Fruit fly (Drosophila melanogaster) whole organism, embryonic: Measurements from ENCODE around the gene mRpL35.

Experiments used
- Asciz ChIP-seq: fragments of 200-800 bp; sonication (Bioruptor generic); optimal IDR thresholded peaks from 2 replicates; lab custom pipeline; 2017; ENCODE audit warnings: missing biosample characterization, mild to moderate bottlenecking, missing genetic modification characterization, missing genetic modification reagents
- Atf-2 ChIP-seq: fragments of 200-800 bp; sonication (Bioruptor generic); optimal IDR thresholded peaks from 2 replicates; lab custom pipeline; 2016; ENCODE audit warnings: missing biosample characterization, missing genetic modification characterization
- CG10209 ChIP-seq: fragments of 200-800 bp; sonication (Bioruptor generic); optimal IDR thresholded peaks from 3 replicates; lab custom pipeline; 2017; ENCODE audit warnings: missing biosample characterization, mild to moderate bottlenecking, missing genetic modification characterization, missing genetic modification reagents
- CG10979 ChIP-seq: fragments of 200-800 bp; sonication (Bioruptor generic); optimal IDR thresholded peaks from 2 replicates; lab custom pipeline; 2018; ENCODE audit warnings: missing biosample characterization, mild to moderate bottlenecking, missing genetic modification characterization, moderate library complexity
- CG11247 ChIP-seq: fragments of 200-800 bp; sonication (Bioruptor generic); IDR thresholded peaks from 2 replicates; pipeline ENCODE4 v1.3.6; 2022; ENCODE audit warnings: missing biosample characterization, missing genetic modification characterization
- CG12219 ChIP-seq: fragments of 200-800 bp; sonication (Bioruptor generic); optimal IDR thresholded peaks from 3 replicates; lab custom pipeline; 2018; ENCODE audit warnings: missing biosample characterization, mild to moderate bottlenecking, missing genetic modification characterization
- CG12391 ChIP-seq: fragments of 200-800 bp; sonication (Bioruptor generic); optimal IDR thresholded peaks from 3 replicates; lab custom pipeline; 2018; ENCODE audit warnings: missing biosample characterization, mild to moderate bottlenecking, missing genetic modification characterization, moderate library complexity
- CG17912 ChIP-seq: fragments of 200-800 bp; sonication (Bioruptor generic); optimal IDR thresholded peaks from 2 replicates; lab custom pipeline; 2018; ENCODE audit warnings: missing biosample characterization, mild to moderate bottlenecking, missing genetic modification characterization
- CG2678 ChIP-seq: fragments of 200-800 bp; sonication (Bioruptor generic); optimal IDR thresholded peaks from 3 replicates; lab custom pipeline; 2019; ENCODE audit warnings: missing biosample characterization, mild to moderate bottlenecking, missing genetic modification characterization, moderate library complexity
- CG30403 ChIP-seq: fragments of 200-800 bp; sonication (Bioruptor generic); optimal IDR thresholded peaks from 3 replicates; lab custom pipeline; 2016; ENCODE audit warnings: missing biosample characterization, missing genetic modification characterization
- CG3065 ChIP-seq: fragments of 200-800 bp; sonication (Bioruptor generic); optimal IDR thresholded peaks from 2 replicates; lab custom pipeline; 2016; ENCODE audit warnings: missing biosample characterization, missing genetic modification characterization
- CG4404 ChIP-seq: fragments of 200-800 bp; sonication (Bioruptor generic); IDR thresholded peaks from 2 replicates; pipeline ENCODE4 v1.3.6; 2022; ENCODE audit warnings: missing biosample characterization, missing genetic modification characterization
- CG6791 ChIP-seq: fragments of 200-800 bp; sonication (Bioruptor generic); IDR thresholded peaks from 3 replicates; pipeline ENCODE4 v1.3.6; 2022; ENCODE audit warnings: missing biosample characterization, missing genetic modification characterization; ENCODE audit not compliant: partially characterized antibody
- CG7745 ChIP-seq: fragments of 200-800 bp; sonication (Bioruptor generic); optimal IDR thresholded peaks from 2 replicates; lab custom pipeline; 2018; ENCODE audit warnings: missing biosample characterization, mild to moderate bottlenecking, missing genetic modification characterization, moderate library complexity
- CG8765 ChIP-seq: fragments of 200-800 bp; sonication (Bioruptor generic); IDR thresholded peaks from 2 replicates; pipeline ENCODE4 v1.3.6; 2022; ENCODE audit warnings: missing biosample characterization, missing genetic modification characterization
- CG9215 ChIP-seq: fragments of 200-800 bp; sonication (Bioruptor generic); IDR thresholded peaks from 2 replicates; pipeline ENCODE4 v1.3.6; 2022; ENCODE audit warnings: missing biosample characterization, missing genetic modification characterization
- CHES-1-like ChIP-seq: fragments of 200-800 bp; sonication (Bioruptor generic); optimal IDR thresholded peaks from 2 replicates; lab custom pipeline; 2016; ENCODE audit warnings: missing biosample characterization, missing genetic modification characterization
- CkIIα-i1 ChIP-seq: fragments of 200-800 bp; sonication (Bioruptor generic); IDR thresholded peaks from 2 replicates; pipeline ENCODE4 v1.3.6; 2022; ENCODE audit warnings: missing biosample characterization, missing genetic modification characterization
- Dip3 ChIP-seq: fragments of 200-800 bp; sonication (Bioruptor generic); optimal IDR thresholded peaks from 3 replicates; lab custom pipeline; 2016; ENCODE audit warnings: missing biosample characterization, missing genetic modification characterization
- Dp ChIP-seq: fragments of 200-800 bp; sonication (Bioruptor generic); optimal IDR thresholded peaks from 2 replicates; lab custom pipeline; 2018; ENCODE audit warnings: missing biosample characterization, mild to moderate bottlenecking, missing genetic modification characterization, moderate library complexity
- Dref ChIP-seq: fragments of 200-800 bp; sonication (Bioruptor generic); IDR thresholded peaks from 2 replicates; pipeline ENCODE4 v1.3.6; 2022; ENCODE audit warnings: missing biosample characterization, missing genetic modification characterization
- HLH4C ChIP-seq: fragments of 200-800 bp; sonication (Bioruptor generic); IDR thresholded peaks from 3 replicates; pipeline ENCODE4 v1.3.6; 2022; ENCODE audit warnings: missing biosample characterization, missing genetic modification characterization; ENCODE audit not compliant: partially characterized antibody
- Hmr ChIP-seq: fragments of 200-800 bp; sonication (Bioruptor generic); optimal IDR thresholded peaks from 3 replicates; lab custom pipeline; 2017; ENCODE audit warnings: mild to moderate bottlenecking, missing biosample characterization, missing genetic modification reagents, missing genetic modification characterization
- Meics ChIP-seq: fragments of 200-800 bp; sonication (Bioruptor generic); optimal IDR thresholded peaks from 2 replicates; lab custom pipeline; 2017; ENCODE audit warnings: missing biosample characterization, mild to moderate bottlenecking, missing genetic modification characterization
- NC2α ChIP-seq: fragments of 200-800 bp; sonication (Bioruptor generic); optimal IDR thresholded peaks from 2 replicates; lab custom pipeline; 2016; ENCODE audit warnings: missing biosample characterization, missing genetic modification characterization
- Xrp1 ChIP-seq: fragments of 200-800 bp; sonication (Bioruptor generic); IDR thresholded peaks from 2 replicates; pipeline ENCODE4 v1.3.6; 2022; ENCODE audit warnings: missing biosample characterization, missing genetic modification characterization
- YL-1 ChIP-seq: fragments of 200-800 bp; sonication (Bioruptor generic); optimal IDR thresholded peaks from 3 replicates; lab custom pipeline; 2017; ENCODE audit warnings: missing biosample characterization, mild to moderate bottlenecking, missing genetic modification characterization
- amos ChIP-seq: fragments of 200-800 bp; sonication (Bioruptor generic); IDR thresholded peaks from 2 replicates; pipeline ENCODE4 v1.3.6; 2022; ENCODE audit warnings: missing biosample characterization, missing genetic modification characterization; ENCODE audit not compliant: partially characterized antibody
- bowl ChIP-seq: fragments of 200-800 bp; sonication (Bioruptor generic); IDR thresholded peaks from 2 replicates; pipeline ENCODE4 v1.3.6; 2022; ENCODE audit warnings: missing biosample characterization, missing genetic modification characterization
- cad ChIP-seq: fragments of >200 bp; optimal IDR thresholded peaks from 2 replicates; lab custom pipeline; 2017; ENCODE audit warnings: missing biosample characterization, missing genetic modification characterization
- chm ChIP-seq: fragments of 200-800 bp; sonication (Bioruptor generic); IDR thresholded peaks from 2 replicates; pipeline ENCODE4 v1.3.6; 2022; ENCODE audit warnings: missing biosample characterization, missing genetic modification characterization
- croc ChIP-seq: fragments of 200-800 bp; sonication (Bioruptor generic); conservative IDR thresholded peaks from 3 replicates; pipeline ENCODE4 v1.3.6; 2022; ENCODE audit warnings: missing biosample characterization, missing genetic modification characterization
- dysf ChIP-seq: fragments of 200-800 bp; sonication (Bioruptor generic); IDR thresholded peaks from 3 replicates; pipeline ENCODE4 v1.3.6; 2022; ENCODE audit warnings: missing biosample characterization, missing genetic modification characterization
- esg ChIP-seq: fragments of 200-800 bp; sonication (Bioruptor generic); conservative IDR thresholded peaks from 2 replicates; pipeline ENCODE4 v1.3.6; 2022; ENCODE audit warnings: missing biosample characterization, missing genetic modification characterization
- eve ChIP-seq, 2 experiments: fragments of >200 bp; optimal IDR thresholded peaks; 2 replicates each; lab custom pipeline; 2017; ENCODE audit warnings: missing biosample characterization in 2 of 2, missing genetic modification characterization in 2 of 2
- fd64A ChIP-seq: fragments of 200-800 bp; sonication (Bioruptor generic); optimal IDR thresholded peaks from 3 replicates; lab custom pipeline; 2018; ENCODE audit warnings: missing biosample characterization, mild to moderate bottlenecking, missing genetic modification characterization
- ftz-f1 ChIP-seq: fragments of 200-800 bp; sonication (Bioruptor generic); optimal IDR thresholded peaks from 2 replicates; lab custom pipeline; 2016; ENCODE audit warnings: missing biosample characterization, missing genetic modification characterization
- gem ChIP-seq: fragments of 200-800 bp; sonication (Bioruptor generic); optimal IDR thresholded peaks from 2 replicates; lab custom pipeline; 2019; ENCODE audit warnings: missing biosample characterization, mild to moderate bottlenecking, missing genetic modification characterization, moderate library complexity
- hkb ChIP-seq, 2 experiments: fragments of 200-800 bp in 1 of 2; fragments of >200 bp in 1 of 2; sonication (Bioruptor generic) in 1 of 2; IDR thresholded peaks in 1 of 2; optimal IDR thresholded peaks in 1 of 2; 2 replicates each; pipeline versions ENCODE4 v1.3.6 to Lab custom; 2017 to 2022; ENCODE audit warnings: missing biosample characterization in 1 of 2, missing genetic modification characterization in 1 of 2
- luna ChIP-seq: fragments of 200-800 bp; sonication (Bioruptor generic); optimal IDR thresholded peaks from 2 replicates; lab custom pipeline; 2016; ENCODE audit warnings: missing biosample characterization, missing genetic modification characterization
- peb ChIP-seq: fragments of 200-800 bp; sonication (Bioruptor generic); IDR thresholded peaks from 2 replicates; pipeline ENCODE4 v1.3.6; 2022; ENCODE audit warnings: missing biosample characterization, missing genetic modification characterization
- sens-2 ChIP-seq: fragments of 200-800 bp; sonication (Bioruptor generic); IDR thresholded peaks from 2 replicates; pipeline ENCODE4 v1.3.6; 2022; ENCODE audit warnings: missing biosample characterization, missing genetic modification characterization
- tin ChIP-seq: fragments of 200-800 bp; sonication (Bioruptor generic); optimal IDR thresholded peaks from 3 replicates; lab custom pipeline; 2016; ENCODE audit warnings: missing biosample characterization, missing genetic modification characterization
- tio ChIP-seq: fragments of 200-800 bp; sonication (Bioruptor generic); optimal IDR thresholded peaks from 2 replicates; lab custom pipeline; 2017; ENCODE audit warnings: missing biosample characterization, missing genetic modification characterization, inconsistent platforms
- trh ChIP-seq: fragments of 200-800 bp; sonication (Bioruptor generic); optimal IDR thresholded peaks from 2 replicates; lab custom pipeline; 2016; ENCODE audit warnings: missing biosample characterization, missing genetic modification characterization
- tup ChIP-seq: fragments of 200-800 bp; sonication (Bioruptor generic); optimal IDR thresholded peaks from 2 replicates; lab custom pipeline; 2016; ENCODE audit warnings: missing biosample characterization, mild to moderate bottlenecking, missing genetic modification characterization, moderate library complexity
- vvl ChIP-seq: fragments of 200-800 bp; sonication (Bioruptor generic); IDR thresholded peaks from 2 replicates; pipeline ENCODE4 v1.3.6; 2022; ENCODE audit warnings: missing biosample characterization, missing genetic modification characterization
- zf30C ChIP-seq: fragments of 200-800 bp; sonication (Bioruptor generic); optimal IDR thresholded peaks from 3 replicates; lab custom pipeline; 2018; ENCODE audit warnings: missing biosample characterization, mild to moderate bottlenecking, missing genetic modification characterization

mRpL35 gene

DNA sequence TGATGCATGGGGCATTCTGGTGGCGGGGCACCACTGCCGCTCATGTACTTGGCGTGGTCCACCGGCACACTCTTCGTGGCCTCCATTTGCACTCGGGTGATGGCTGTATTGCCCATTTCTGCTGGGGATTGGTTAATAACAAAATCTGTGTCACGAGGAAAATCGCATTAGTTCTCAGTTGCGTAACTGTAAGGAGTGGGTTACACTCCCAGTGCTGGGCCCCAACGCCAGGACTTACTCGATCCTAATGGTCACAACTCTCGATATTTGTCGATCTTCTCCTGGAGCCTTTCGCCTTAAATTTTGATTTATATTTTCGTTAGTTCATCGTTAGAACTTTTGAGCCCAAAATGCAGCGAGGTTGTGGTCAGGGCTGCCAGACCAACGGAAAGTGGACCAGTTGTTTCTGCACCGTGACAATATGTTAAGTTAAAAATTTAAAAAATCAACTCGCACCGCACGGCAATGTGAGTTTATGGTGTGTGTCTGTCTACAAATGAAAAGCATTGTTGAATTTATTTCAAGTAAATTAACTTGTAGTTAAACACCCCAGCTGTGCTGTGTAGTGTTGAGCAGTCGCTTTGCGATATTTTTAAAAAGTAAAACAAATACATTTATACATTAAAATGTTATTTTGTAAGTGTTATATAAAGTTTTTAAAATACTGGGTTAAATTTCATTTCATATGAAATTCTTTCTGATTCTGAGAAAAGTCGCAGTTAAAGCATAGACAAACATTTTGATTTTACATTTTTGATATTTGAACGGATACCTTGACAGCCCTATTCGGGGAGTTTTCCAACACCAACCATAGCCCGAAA is 3.8 kb downstream of the mRpL35 start, which contains the start of the genes Cchl and ND-42 (continued):
- no peak for TF ChIP-seq eve (GFP tag; optimal IDR thresholded peaks at IDR 0.05; lab: Kevin White, UChicago)
- peak; percentile 64 for TF ChIP-seq trh (GFP tag; lab: Kevin White, UChicago)
- TF ChIP-seq NC2α (GFP tag; lab: Kevin White, UChicago): peak; percentile 68
- TF ChIP-seq luna: peak; percentile 26
- peak; percentile 37; the same call in 1 of the 3 replicates for TF ChIP-seq CG6791 (GFP tag; lab: Robert Waterston, UW)
- TF ChIP-seq fd64A: no peak
- TF ChIP-seq CG7745 (tag; lab: Kevin White, UChicago): no peak
- TF ChIP-seq YL-1: peak; percentile 88
- peak; percentile 33 for TF ChIP-seq CG17912 (GFP tag; lab: Kevin White, UChicago)
- peak; percentile 87 for TF ChIP-seq vvl (GFP tag; lab: Robert Waterston, UW)
- TF ChIP-seq amos (GFP tag; lab: Robert Waterston, UW): peak; percentile 52
- TF ChIP-seq bowl: 0 out of 2 replicates have a peak, but pooled peaks have one; percentile 36
- peak; percentile 51; the same call in 2 of the 3 replicates for TF ChIP-seq HLH4C (GFP tag; lab: Robert Waterston, UW)
- peak; percentile 56 for TF ChIP-seq tup (GFP tag; lab: Kevin White, UChicago)
- TF ChIP-seq Meics (GFP tag; lab: Kevin White, UChicago): peak; percentile 83
- peak; percentile 39; the same call in 1 of the 2 replicates for TF ChIP-seq sens-2 (GFP tag; lab: Robert Waterston, UW)
- TF ChIP-seq Asciz (GFP tag; lab: Kevin White, UChicago): no peak
- TF ChIP-seq CHES-1-like: peak; percentile 57
- TF ChIP-seq CG12219 (GFP tag; lab: Kevin White, UChicago): peak; percentile 50
- TF ChIP-seq esg (GFP tag; lab: Robert Waterston, UW): peak; percentile 58
- TF ChIP-seq CG9215 (GFP tag; lab: Robert Waterston, UW): peak; percentile 79
- peak; percentile 29 for TF ChIP-seq Dp
- peak; percentile 54 for TF ChIP-seq ftz-f1 (GFP tag; lab: Kevin White, UChicago)
- peak; percentile 26 for TF ChIP-seq Atf-2 (GFP tag; lab: Kevin White, UChicago)
- TF ChIP-seq CG30403 (GFP tag; lab: Kevin White, UChicago): peak; percentile 91
- 0 out of 2 replicates have a peak, but pooled peaks have one; percentile 10 for TF ChIP-seq CkIIα-i1
- peak; percentile 83 for TF ChIP-seq tin (GFP tag; lab: Kevin White, UChicago)
- peak; percentile 81 for TF ChIP-seq CG10209
- TF ChIP-seq CG11247 (GFP tag; lab: Robert Waterston, UW): peak; percentile 65
- TF ChIP-seq Hmr: no peak
- no peak for TF ChIP-seq CG2678
- TF ChIP-seq dysf: peak; percentile 74; the same call in 2 of the 3 replicates
- TF ChIP-seq CG3065 (GFP tag; lab: Kevin White, UChicago): peak; percentile 80
- TF ChIP-seq CG10979: peak; percentile 70
- peak; percentile 32; the same call in 1 of the 2 replicates for TF ChIP-seq chm (GFP tag; lab: Robert Waterston, UW)
- no peak for TF ChIP-seq hkb (optimal IDR thresholded peaks at IDR 0.05; lab: Kevin White, UChicago)
- peak; percentile 64 for TF ChIP-seq hkb (GFP tag; IDR thresholded peaks at IDR 0.05; lab: Robert Waterston, UW)
- TF ChIP-seq peb (GFP tag; lab: Robert Waterston, UW): 0 out of 2 replicates have a peak, but pooled peaks have one; percentile 12
- TF ChIP-seq Dref (GFP tag; lab: Robert Waterston, UW): no peak
- peak; percentile 71 for TF ChIP-seq CG8765 (GFP tag; lab: Robert Waterston, UW)
- TF ChIP-seq Dip3 (GFP tag; lab: Kevin White, UChicago): peak; percentile 71
- TF ChIP-seq CG4404 (GFP tag; lab: Robert Waterston, UW): peak; percentile 44; the same call in 1 of the 2 replicates
- TF ChIP-seq tio (GFP tag; lab: Kevin White, UChicago): no peak
- no peak for TF ChIP-seq gem (tag; lab: Kevin White, UChicago)
- peak; percentile 58; the same call in 2 of the 3 replicates for TF ChIP-seq croc (GFP tag; lab: Robert Waterston, UW)
- no peak for TF ChIP-seq zf30C (GFP tag; lab: Kevin White, UChicago)
- peak; percentile 90 for TF ChIP-seq CG12391 (tag; lab: Kevin White, UChicago)
- TF ChIP-seq Xrp1: peak; percentile 76
- no peak for TF ChIP-seq cad (GFP tag; lab: Kevin White, UChicago)
